Fruit fly (Drosophila melanogaster) whole organism, embryonic: Measurements from ENCODE around the gene CG44001.

ENCODE experiments used
- CG10147 ChIP-seq: fragments of 200-800 bp; sonication (Bioruptor generic); optimal IDR thresholded peaks from 2 replicates; lab custom pipeline; 2019; ENCODE audit warnings: missing biosample characterization, mild to moderate bottlenecking, missing genetic modification characterization, moderate library complexity
- CG10209 ChIP-seq: fragments of 200-800 bp; sonication (Bioruptor generic); optimal IDR thresholded peaks from 3 replicates; lab custom pipeline; 2017; ENCODE audit warnings: missing biosample characterization, mild to moderate bottlenecking, missing genetic modification characterization, missing genetic modification reagents
- CG10267 ChIP-seq: fragments of 200-800 bp; sonication (Bioruptor generic); optimal IDR thresholded peaks from 2 replicates; lab custom pipeline; 2018; ENCODE audit warnings: missing biosample characterization, mild to moderate bottlenecking, missing genetic modification characterization, moderate library complexity
- CG10366 ChIP-seq: fragments of 200-800 bp; sonication (Bioruptor generic); IDR thresholded peaks from 2 replicates; pipeline ENCODE4 v1.3.6; 2022; ENCODE audit warnings: missing biosample characterization, missing genetic modification characterization
- CG11093 ChIP-seq: fragments of 200-800 bp; sonication (Bioruptor generic); IDR thresholded peaks from 3 replicates; pipeline ENCODE4 v1.3.6; 2022; ENCODE audit warnings: missing biosample characterization, missing genetic modification characterization
- CG12219 ChIP-seq: fragments of 200-800 bp; sonication (Bioruptor generic); optimal IDR thresholded peaks from 3 replicates; lab custom pipeline; 2018; ENCODE audit warnings: missing biosample characterization, mild to moderate bottlenecking, missing genetic modification characterization
- CG13624 ChIP-seq: fragments of 200-800 bp; sonication (Bioruptor generic); optimal IDR thresholded peaks from 2 replicates; lab custom pipeline; 2016; ENCODE audit warnings: missing biosample characterization, missing genetic modification characterization
- CG14667 ChIP-seq: fragments of 200-800 bp; sonication (Bioruptor generic); IDR thresholded peaks from 2 replicates; pipeline ENCODE4 v1.3.6; 2022; ENCODE audit warnings: missing biosample characterization, missing genetic modification characterization
- CG16813 ChIP-seq: fragments of 200-800 bp; sonication (Bioruptor generic); IDR thresholded peaks from 3 replicates; pipeline ENCODE4 v1.3.6; 2022; ENCODE audit warnings: missing biosample characterization, missing genetic modification characterization; ENCODE audit not compliant: partially characterized antibody
- CG17328 ChIP-seq: fragments of 200-800 bp; sonication (Bioruptor generic); IDR thresholded peaks from 2 replicates; pipeline ENCODE4 v1.3.6; 2022; ENCODE audit warnings: missing biosample characterization, missing genetic modification characterization
- CG17912 ChIP-seq: fragments of 200-800 bp; sonication (Bioruptor generic); optimal IDR thresholded peaks from 2 replicates; lab custom pipeline; 2018; ENCODE audit warnings: missing biosample characterization, mild to moderate bottlenecking, missing genetic modification characterization
- CG2120 ChIP-seq: fragments of 200-800 bp; sonication (Bioruptor generic); optimal IDR thresholded peaks from 3 replicates; lab custom pipeline; 2016; ENCODE audit warnings: missing biosample characterization, missing genetic modification characterization
- CG2875 ChIP-seq: fragments of 200-800 bp; sonication (Bioruptor generic); optimal IDR thresholded peaks from 2 replicates; lab custom pipeline; 2017; ENCODE audit warnings: missing biosample characterization, mild to moderate bottlenecking, missing genetic modification characterization, missing genetic modification reagents
- CG30020 ChIP-seq: fragments of 200-800 bp; optimal IDR thresholded peaks from 2 replicates; lab custom pipeline; 2019; ENCODE audit warnings: missing biosample characterization, mild to moderate bottlenecking, missing genetic modification characterization, moderate library complexity
- CG7556 ChIP-seq: fragments of 200-800 bp; sonication (Bioruptor generic); optimal IDR thresholded peaks from 2 replicates; lab custom pipeline; 2017; ENCODE audit warnings: missing biosample characterization, mild to moderate bottlenecking, missing genetic modification characterization
- CG7786 ChIP-seq: fragments of 200-800 bp; sonication (Bioruptor generic); optimal IDR thresholded peaks from 2 replicates; lab custom pipeline; 2016; ENCODE audit warnings: missing biosample characterization, missing genetic modification characterization
- CHES-1-like ChIP-seq: fragments of 200-800 bp; sonication (Bioruptor generic); optimal IDR thresholded peaks from 2 replicates; lab custom pipeline; 2016; ENCODE audit warnings: missing biosample characterization, missing genetic modification characterization
- D19A ChIP-seq: fragments of 200-800 bp; optimal IDR thresholded peaks from 3 replicates; lab custom pipeline; 2019; ENCODE audit warnings: missing biosample characterization, mild to moderate bottlenecking, missing genetic modification characterization, moderate library complexity
- Dip2 ChIP-seq: fragments of 200-800 bp; sonication (Bioruptor generic); IDR thresholded peaks from 2 replicates; pipeline ENCODE4 v1.3.6; 2022; ENCODE audit warnings: missing biosample characterization, missing genetic modification characterization
- MBD-R2 ChIP-seq: fragments of 200-800 bp; sonication (Bioruptor generic); IDR thresholded peaks from 2 replicates; pipeline ENCODE4 v1.3.6; 2022; ENCODE audit warnings: missing biosample characterization, missing genetic modification characterization
- MESR4 ChIP-seq: fragments of 200-800 bp; sonication (Bioruptor generic); optimal IDR thresholded peaks from 2 replicates; lab custom pipeline; 2018; ENCODE audit warnings: missing biosample characterization, mild to moderate bottlenecking, missing genetic modification characterization, moderate library complexity
- Max ChIP-seq: fragments of 200-800 bp; sonication (Bioruptor generic); optimal IDR thresholded peaks from 2 replicates; lab custom pipeline; 2016; ENCODE audit warnings: missing biosample characterization, mild to moderate bottlenecking, missing genetic modification characterization
- NC2β ChIP-seq: fragments of 200-800 bp; sonication (Bioruptor generic); optimal IDR thresholded peaks from 2 replicates; lab custom pipeline; 2016; ENCODE audit warnings: missing biosample characterization, missing genetic modification characterization
- Nf-YC ChIP-seq: fragments of 200-800 bp; optimal IDR thresholded peaks from 3 replicates; lab custom pipeline; 2019; ENCODE audit warnings: missing biosample characterization, mild to moderate bottlenecking, missing genetic modification characterization, moderate library complexity
- Opbp ChIP-seq: fragments of 200-800 bp; sonication (Bioruptor generic); IDR thresholded peaks from 3 replicates; pipeline ENCODE4 v1.3.6; 2022; ENCODE audit warnings: missing biosample characterization, missing genetic modification characterization; ENCODE audit not compliant: partially characterized antibody
- PHDP ChIP-seq: fragments of 200-800 bp; sonication (Bioruptor generic); optimal IDR thresholded peaks from 3 replicates; lab custom pipeline; 2018; ENCODE audit warnings: missing biosample characterization, mild to moderate bottlenecking, missing genetic modification characterization, moderate library complexity
- bab2 ChIP-seq: fragments of 200-800 bp; sonication (Bioruptor generic); optimal IDR thresholded peaks from 2 replicates; lab custom pipeline; 2016; ENCODE audit warnings: missing biosample characterization, missing genetic modification characterization
- cas ChIP-seq: fragments of 200-800 bp; sonication (Bioruptor generic); IDR thresholded peaks from 2 replicates; pipeline ENCODE4 v1.3.6; 2022; ENCODE audit warnings: missing biosample characterization, missing genetic modification characterization
- ci ChIP-seq: fragments of 200-800 bp; sonication (Bioruptor generic); IDR thresholded peaks from 3 replicates; pipeline ENCODE4 v1.3.6; 2022; ENCODE audit warnings: missing biosample characterization, missing genetic modification characterization
- crc ChIP-seq: fragments of 200-800 bp; sonication (Bioruptor generic); optimal IDR thresholded peaks from 2 replicates; lab custom pipeline; 2016; ENCODE audit warnings: missing biosample characterization, missing genetic modification characterization
- danr ChIP-seq: fragments of 200-800 bp; sonication (Bioruptor generic); IDR thresholded peaks from 2 replicates; pipeline ENCODE4 v1.3.6; 2022; ENCODE audit warnings: missing biosample characterization, missing genetic modification characterization
- fd64A ChIP-seq: fragments of 200-800 bp; sonication (Bioruptor generic); optimal IDR thresholded peaks from 3 replicates; lab custom pipeline; 2018; ENCODE audit warnings: missing biosample characterization, mild to moderate bottlenecking, missing genetic modification characterization
- hb ChIP-seq: fragments of 200-800 bp; sonication (Bioruptor generic); IDR thresholded peaks from 3 replicates; pipeline ENCODE4 v1.3.6; 2022; ENCODE audit warnings: missing biosample characterization, missing genetic modification characterization; ENCODE audit not compliant: partially characterized antibody
- hth ChIP-seq: fragments of >200 bp; optimal IDR thresholded peaks from 2 replicates; lab custom pipeline; 2017; ENCODE audit warnings: inconsistent platforms
- kay ChIP-seq: fragments of 200-800 bp; sonication (Bioruptor generic); optimal IDR thresholded peaks from 2 replicates; lab custom pipeline; 2016; ENCODE audit warnings: missing biosample characterization, missing genetic modification characterization
- lmd ChIP-seq: fragments of 200-800 bp; sonication (Bioruptor generic); IDR thresholded peaks from 2 replicates; pipeline ENCODE4 v1.3.6; 2022; ENCODE audit warnings: missing biosample characterization, missing genetic modification characterization
- odd ChIP-seq: fragments of 200-800 bp; sonication (Bioruptor generic); optimal IDR thresholded peaks from 2 replicates; lab custom pipeline; 2017; ENCODE audit warnings: missing biosample characterization, mild to moderate bottlenecking, missing genetic modification characterization
- pan ChIP-seq, 4 experiments: fragments of >200 bp in 3 of 4; fragments of 200-800 bp in 1 of 4; sonication (Bioruptor generic) in 1 of 4; optimal IDR thresholded peaks in 3 of 4; IDR thresholded peaks in 1 of 4; 2 replicates each; pipeline versions ENCODE4 v1.3.6 to Lab custom; 2017 to 2022; ENCODE audit warnings: missing biosample characterization in 2 of 4, missing genetic modification characterization in 2 of 4, mixed read lengths in 1 of 4
- peb ChIP-seq: fragments of 200-800 bp; sonication (Bioruptor generic); IDR thresholded peaks from 2 replicates; pipeline ENCODE4 v1.3.6; 2022; ENCODE audit warnings: missing biosample characterization, missing genetic modification characterization
- pnt ChIP-seq: fragments of 200-800 bp; sonication (Bioruptor generic); optimal IDR thresholded peaks from 3 replicates; lab custom pipeline; 2016; ENCODE audit warnings: missing biosample characterization, missing genetic modification characterization
- pum ChIP-seq: fragments of 200-800 bp; sonication (Bioruptor generic); optimal IDR thresholded peaks from 2 replicates; lab custom pipeline; 2016; ENCODE audit warnings: missing biosample characterization, missing genetic modification characterization
- sens ChIP-seq: fragments of 200-800 bp; sonication (Bioruptor generic); peaks from one replicate; lab custom pipeline; 2016; ENCODE audit warnings: missing biosample characterization, missing genetic modification characterization
- slbo ChIP-seq: fragments of 200-800 bp; sonication (Bioruptor generic); IDR thresholded peaks from 2 replicates; pipeline ENCODE4 v1.3.6; 2022; ENCODE audit warnings: missing biosample characterization, missing genetic modification characterization
- slou ChIP-seq: fragments of 200-800 bp; sonication (Bioruptor generic); optimal IDR thresholded peaks from 3 replicates; lab custom pipeline; 2016; ENCODE audit warnings: missing biosample characterization, missing genetic modification characterization
- sna ChIP-seq: fragments of 200-800 bp; sonication (Bioruptor generic); IDR thresholded peaks from 2 replicates; pipeline ENCODE4 v1.3.6; 2022; ENCODE audit warnings: missing biosample characterization, missing genetic modification characterization; ENCODE audit not compliant: partially characterized antibody
- sqz ChIP-seq: fragments of 200-800 bp; sonication (Bioruptor generic); optimal IDR thresholded peaks from 3 replicates; lab custom pipeline; 2018; ENCODE audit warnings: missing biosample characterization, mild to moderate bottlenecking, missing genetic modification characterization
- ssp ChIP-seq: fragments of 200-800 bp; sonication (Bioruptor generic); IDR thresholded peaks from 2 replicates; pipeline ENCODE4 v1.3.6; 2022; ENCODE audit warnings: missing biosample characterization, missing genetic modification characterization
- usp ChIP-seq: fragments of >200 bp; optimal IDR thresholded peaks from 2 replicates; lab custom pipeline; 2017; ENCODE audit warnings: missing biosample characterization, missing genetic modification characterization
- vvl ChIP-seq: fragments of 200-800 bp; sonication (Bioruptor generic); IDR thresholded peaks from 2 replicates; pipeline ENCODE4 v1.3.6; 2022; ENCODE audit warnings: missing biosample characterization, missing genetic modification characterization
- wek ChIP-seq: fragments of 200-800 bp; sonication (Bioruptor generic); optimal IDR thresholded peaks from 3 replicates; lab custom pipeline; 2018; ENCODE audit warnings: missing biosample characterization, mild to moderate bottlenecking, missing genetic modification characterization, moderate library complexity

Gene CG44001

dm6 chr2L:5000287-5000871 is 42.7 kb upstream of the CG44001 start (continued):
- TF ChIP-seq kay (GFP tag; lab: Kevin White, UChicago) (peak; percentile 56), D19A (tag; lab: Kevin White, UChicago) (peak; percentile 74), pan (optimal IDR thresholded peaks at IDR 0.05; lab: Kevin White, UChicago) (no peak), pan (GFP tag; optimal IDR thresholded peaks at IDR 0.05 in 1 of 2, IDR thresholded peaks at IDR 0.05 in 1 of 2) (peak in 1 of 2 experiments; percentile 82), CG7786 (GFP tag; lab: Kevin White, UChicago) (peak; percentile 79), NC2β (GFP tag; lab: Kevin White, UChicago) (peak; percentile 86), usp (no peak), CG10366 (GFP tag; lab: Robert Waterston, UW) (peak; percentile 75), CG2120 (GFP tag; lab: Kevin White, UChicago) (peak; percentile 87), CG16813 (GFP tag; lab: Robert Waterston, UW) (0 out of 3 replicates have a peak, but pooled peaks have one; percentile 13), slou (GFP tag; lab: Kevin White, UChicago) (peak; percentile 44), hth (no peak), CG10209 (peak; percentile 83), hb (GFP tag; lab: Robert Waterston, UW) (no peak), CG17328 (GFP tag; lab: Robert Waterston, UW) (peak; percentile 84), ci (GFP tag; lab: Robert Waterston, UW) (peak; percentile 84), peb (GFP tag; lab: Robert Waterston, UW) (peak; percentile 78), sens (GFP tag; lab: Kevin White, UChicago) (peak; percentile 97), CG10147 (GFP tag; lab: Kevin White, UChicago) (peak; percentile 74), CG12219 (peak; percentile 64), Max (GFP tag; lab: Kevin White, UChicago) (peak; percentile 78), CHES-1-like (peak; percentile 58), vvl (GFP tag; lab: Robert Waterston, UW) (peak; percentile 88), pum (peak; percentile 79), MESR4 (peak; percentile 11), CG2875 (GFP tag; lab: Kevin White, UChicago) (peak; percentile 52), fd64A (GFP tag; lab: Kevin White, UChicago) (no peak), sqz (GFP tag; lab: Kevin White, UChicago) (peak; percentile 76), danr (peak; percentile 76), bab2 (peak; percentile 48), CG13624 (GFP tag; lab: Kevin White, UChicago) (peak; percentile 57), CG14667 (peak; percentile 60), ssp (GFP tag; lab: Robert Waterston, UW) (peak; percentile 35), lmd (peak; percentile 84), slbo (GFP tag; lab: Robert Waterston, UW) (peak; percentile 86), CG17912 (GFP tag; lab: Kevin White, UChicago) (no peak), cas (GFP tag; lab: Robert Waterston, UW) (peak; percentile 70), wek (GFP tag; lab: Kevin White, UChicago) (no peak), MBD-R2 (GFP tag; lab: Robert Waterston, UW) (peak; percentile 33; the same call in 1 of the 2 replicates), CG11093 (GFP tag; lab: Robert Waterston, UW) (peak; percentile 76), odd (GFP tag; lab: Kevin White, UChicago) (peak; percentile 85), crc (peak; percentile 59), pnt (GFP tag; lab: Kevin White, UChicago) (peak; percentile 73), Nf-YC (peak; percentile 81), CG10267 (tag; lab: Kevin White, UChicago) (peak; percentile 83), CG7556 (GFP tag; lab: Kevin White, UChicago) (peak; percentile 92), Dip2 (GFP tag; lab: Robert Waterston, UW) (no peak), Opbp (GFP tag; lab: Robert Waterston, UW) (no peak), sna (GFP tag; lab: Robert Waterston, UW) (no peak), PHDP (tag; lab: Kevin White, UChicago) (peak; percentile 90), CG30020 (tag; lab: Kevin White, UChicago) (peak; percentile 60)
